Worm (Caenorhabditis elegans) whole organism, late embryonic: ENCODE results near the gene timp-1.

Experiments used
- ama-1 ChIP-seq: fragments of 150-350 bp; optimal IDR thresholded peaks from 2 replicates; lab custom pipeline; 2014
- ceh-30 ChIP-seq: fragments of 150-350 bp; optimal IDR thresholded peaks from 2 replicates; lab custom pipeline; 2014; ENCODE audit warnings: missing biosample characterization, missing genetic modification characterization
- ceh-31 ChIP-seq: sonication (generic microtip); optimal IDR thresholded peaks from 2 replicates; lab custom pipeline; 2016; ENCODE audit warnings: missing genetic modification characterization, missing compliant biosample characterization
- ceh-45 ChIP-seq: fragments of 200-800 bp; sonication (Bioruptor generic); IDR thresholded peaks from 2 replicates; pipeline ENCODE4 v1.3.6; 2022; ENCODE audit warnings: missing genetic modification reagents, missing genetic modification characterization, missing compliant biosample characterization
- dmd-4 ChIP-seq: sonication (generic microtip); optimal IDR thresholded peaks from 2 replicates; lab custom pipeline; 2016; ENCODE audit warnings: borderline replicate concordance, missing genetic modification characterization, missing compliant biosample characterization
- elt-2 ChIP-seq: sonication (generic microtip); optimal IDR thresholded peaks from 2 replicates; lab custom pipeline; 2016; ENCODE audit warnings: missing genetic modification reagents, missing genetic modification characterization, missing compliant biosample characterization
- pha-2 ChIP-seq: sonication (generic microtip); optimal IDR thresholded peaks from 2 replicates; lab custom pipeline; 2017; ENCODE audit warnings: mild to moderate bottlenecking, missing genetic modification characterization, missing compliant biosample characterization
- tbx-7 ChIP-seq: sonication (generic microtip); optimal IDR thresholded peaks from 2 replicates; lab custom pipeline; 2016; ENCODE audit warnings: missing genotype, missing genetic modification characterization, missing compliant biosample characterization
- ttx-3 ChIP-seq: sonication (generic microtip); optimal IDR thresholded peaks from 2 replicates; lab custom pipeline; 2016; ENCODE audit warnings: missing genetic modification reagents, missing genetic modification characterization, missing compliant biosample characterization
- unc-86 ChIP-seq: sonication (generic microtip); optimal IDR thresholded peaks from 2 replicates; lab custom pipeline; 2016; ENCODE audit warnings: missing genetic modification characterization, missing compliant biosample characterization

DNA sequence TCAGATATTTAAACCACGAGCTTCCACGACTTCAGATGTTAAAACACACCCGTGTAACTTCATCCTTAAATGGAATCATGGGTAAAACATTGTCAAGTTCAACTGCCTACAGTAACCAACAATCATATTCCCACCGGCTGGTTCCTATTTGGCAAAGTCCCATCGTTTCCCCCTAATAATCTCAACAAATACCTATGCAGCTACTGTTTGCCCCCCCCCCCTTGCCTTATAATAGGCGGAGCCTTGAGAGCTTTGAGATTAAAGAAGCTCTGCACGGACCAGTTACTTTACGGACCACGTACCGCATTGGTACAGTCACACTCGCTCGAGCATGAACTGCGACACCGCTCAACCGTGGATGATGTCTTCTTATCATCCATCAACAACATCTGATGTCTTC, 17.6 kb downstream of the timp-1 start, which contains the start of gene pax-1:
- TF ChIP-seq ceh-45 (GFP tag; lab: Robert Waterston, UW): no peak
- TF ChIP-seq ceh-31 (tag; lab: Kevin White, UChicago): no peak
- no peak for TF ChIP-seq pha-2 (tag; lab: Kevin White, UChicago)
- TF ChIP-seq dmd-4: no peak
- no peak for TF ChIP-seq tbx-7
- TF ChIP-seq ttx-3 (tag; lab: Kevin White, UChicago): no peak
- no peak for TF ChIP-seq elt-2 (tag; lab: Kevin White, UChicago)
- TF ChIP-seq ama-1 (lab: Kevin White, UChicago): no peak
- no peak for TF ChIP-seq ceh-30 (tag; lab: Kevin White, UChicago)
- TF ChIP-seq unc-86 (tag; lab: Kevin White, UChicago): no peak
